Worm (Caenorhabditis elegans) whole organism, L2 larva: Measurements from ENCODE around the gene lys-6.

Experiments used
- C34F6.9 ChIP-seq: fragments of 150-350 bp; optimal IDR thresholded peaks from 2 replicates; lab custom pipeline; 2014; ENCODE audit warnings: missing biosample characterization, missing genetic modification characterization
- F13H6.1 ChIP-seq: sonication (generic microtip); optimal IDR thresholded peaks from 2 replicates; lab custom pipeline; 2016; ENCODE audit warnings: missing genetic modification characterization, missing compliant biosample characterization
- Y55F3AM.14 ChIP-seq: fragments of 200-800 bp; sonication (Bioruptor generic); optimal IDR thresholded peaks from 2 replicates; lab custom pipeline; 2018; ENCODE audit warnings: mild to moderate bottlenecking, missing genetic modification characterization, missing compliant biosample characterization
- alr-1 ChIP-seq: fragments of 150-350 bp; optimal IDR thresholded peaks from 2 replicates; lab custom pipeline; 2014; ENCODE audit warnings: missing biosample characterization, missing genetic modification characterization
- blmp-1 ChIP-seq: sonication (generic microtip); optimal IDR thresholded peaks from 2 replicates; lab custom pipeline; 2017; ENCODE audit warnings: missing genetic modification characterization, mild to moderate bottlenecking, missing compliant biosample characterization, antibody characterized with exemption, moderate library complexity; ENCODE audit not compliant: insufficient read depth
- ceh-16 ChIP-seq: fragments of 150-350 bp; optimal IDR thresholded peaks from 2 replicates; lab custom pipeline; 2014; ENCODE audit warnings: missing biosample characterization, missing genetic modification characterization
- ceh-82 ChIP-seq: fragments of 150-350 bp; optimal IDR thresholded peaks from 2 replicates; lab custom pipeline; 2014; ENCODE audit warnings: missing biosample characterization, missing genetic modification characterization
- crh-2 ChIP-seq: sonication (generic microtip); optimal IDR thresholded peaks from 2 replicates; lab custom pipeline; 2017; ENCODE audit warnings: missing biosample characterization, missing genetic modification characterization
- egl-27 ChIP-seq: sonication (generic microtip); optimal IDR thresholded peaks from 3 replicates; lab custom pipeline; 2017; ENCODE audit warnings: missing biosample characterization, missing genetic modification reagents, missing genetic modification characterization
- elt-1 ChIP-seq: fragments of 150-350 bp; optimal IDR thresholded peaks from 2 replicates; lab custom pipeline; 2014; ENCODE audit warnings: missing biosample characterization, missing genetic modification characterization
- elt-3 ChIP-seq: sonication (generic microtip); optimal IDR thresholded peaks from 2 replicates; lab custom pipeline; 2017; ENCODE audit warnings: missing biosample characterization, missing genetic modification characterization
- fos-1 ChIP-seq: fragments of 150-350 bp; optimal IDR thresholded peaks from 2 replicates; lab custom pipeline; 2014; ENCODE audit warnings: missing biosample characterization, missing genetic modification characterization
- gmeb-1 ChIP-seq: fragments of 150-350 bp; optimal IDR thresholded peaks from 2 replicates; lab custom pipeline; 2014; ENCODE audit warnings: missing biosample characterization, missing genetic modification characterization
- lin-11 ChIP-seq: fragments of 150-350 bp; sonication (generic microtip); optimal IDR thresholded peaks from 2 replicates; lab custom pipeline; 2014; ENCODE audit warnings: missing biosample characterization, missing genetic modification characterization, inconsistent platforms, mixed read lengths
- lin-13 ChIP-seq: fragments of 150-350 bp; optimal IDR thresholded peaks from 2 replicates; lab custom pipeline; 2014; ENCODE audit warnings: missing biosample characterization, missing genetic modification reagents, missing genetic modification characterization
- lin-39 ChIP-seq: fragments of 150-350 bp; optimal IDR thresholded peaks from 2 replicates; lab custom pipeline; 2014; ENCODE audit warnings: missing biosample characterization, missing genetic modification reagents, missing genetic modification characterization
- lsy-2 ChIP-seq, 2 experiments: fragments of 150-350 bp in 1 of 2; sonication (generic microtip) in 1 of 2; optimal IDR thresholded peaks; 2 replicates each; lab custom pipeline; 2014 to 2017; ENCODE audit warnings: missing biosample characterization in 2 of 2, missing genetic modification characterization in 2 of 2
- mab-5 ChIP-seq: fragments of 150-350 bp; optimal IDR thresholded peaks from 2 replicates; lab custom pipeline; 2014; ENCODE audit warnings: missing biosample characterization, missing genetic modification characterization
- mdl-1 ChIP-seq, 2 experiments: fragments of 150-350 bp in 1 of 2; sonication (generic microtip) in 1 of 2; optimal IDR thresholded peaks; 2 replicates each; lab custom pipeline; 2017; ENCODE audit warnings: missing biosample characterization in 2 of 2, missing genetic modification characterization in 2 of 2
- nhr-10 ChIP-seq: sonication (generic microtip); optimal IDR thresholded peaks from 2 replicates; lab custom pipeline; 2017; ENCODE audit warnings: missing biosample characterization, missing genetic modification characterization
- nhr-11 ChIP-seq: fragments of 150-350 bp; optimal IDR thresholded peaks from 2 replicates; lab custom pipeline; 2014; ENCODE audit warnings: missing biosample characterization, missing genetic modification characterization
- nhr-129 ChIP-seq: fragments of 150-350 bp; optimal IDR thresholded peaks from 2 replicates; lab custom pipeline; 2014; ENCODE audit warnings: missing biosample characterization, missing genetic modification characterization
- nhr-21 ChIP-seq: fragments of 150-350 bp; optimal IDR thresholded peaks from 2 replicates; lab custom pipeline; 2014; ENCODE audit warnings: missing biosample characterization, missing genetic modification characterization
- nhr-23 ChIP-seq: fragments of 150-350 bp; optimal IDR thresholded peaks from 2 replicates; lab custom pipeline; 2014; ENCODE audit warnings: missing biosample characterization, missing genetic modification reagents, missing genetic modification characterization
- nhr-237 ChIP-seq: fragments of 150-350 bp; optimal IDR thresholded peaks from 2 replicates; lab custom pipeline; 2014; ENCODE audit warnings: missing biosample characterization, missing genetic modification characterization
- nhr-25 ChIP-seq: fragments of 150-350 bp; sonication (generic microtip); optimal IDR thresholded peaks from 3 replicates; lab custom pipeline; 2014; ENCODE audit warnings: missing biosample characterization, missing genetic modification characterization
- nhr-6 ChIP-seq: fragments of 150-350 bp; optimal IDR thresholded peaks from 2 replicates; lab custom pipeline; 2014; ENCODE audit warnings: missing biosample characterization, missing genetic modification characterization
- nhr-77 ChIP-seq: fragments of 150-350 bp; optimal IDR thresholded peaks from 2 replicates; lab custom pipeline; 2014; ENCODE audit warnings: missing biosample characterization, missing genetic modification characterization
- peb-1 ChIP-seq: fragments of 150-350 bp; optimal IDR thresholded peaks from 2 replicates; lab custom pipeline; 2014; ENCODE audit warnings: missing biosample characterization, missing genetic modification characterization
- sem-4 ChIP-seq: fragments of 150-350 bp; optimal IDR thresholded peaks from 2 replicates; lab custom pipeline; 2014; ENCODE audit warnings: missing biosample characterization, missing genetic modification reagents, missing genetic modification characterization
- skn-1 ChIP-seq: sonication (generic microtip); optimal IDR thresholded peaks from 2 replicates; lab custom pipeline; 2017; ENCODE audit warnings: missing biosample characterization, missing genetic modification characterization
- sma-3 ChIP-seq: sonication (generic microtip); optimal IDR thresholded peaks from 2 replicates; lab custom pipeline; 2016; ENCODE audit warnings: missing genetic modification reagents, missing genetic modification characterization, missing compliant biosample characterization
- sma-9 ChIP-seq, 2 experiments: fragments of 150-350 bp in 1 of 2; sonication (generic microtip) in 1 of 2; optimal IDR thresholded peaks; 2 replicates each; lab custom pipeline; 2014 to 2016; ENCODE audit warnings: missing genetic modification characterization in 2 of 2, mild to moderate bottlenecking in 1 of 2, missing biosample characterization in 1 of 2, missing compliant biosample characterization in 1 of 2, missing genetic modification reagents in 1 of 2, moderate library complexity in 1 of 2
- snpc-4 ChIP-seq: fragments of 150-350 bp; optimal IDR thresholded peaks from 2 replicates; lab custom pipeline; 2014; ENCODE audit warnings: missing biosample characterization, missing genetic modification characterization
- unc-55 ChIP-seq: fragments of 150-350 bp; sonication (generic microtip); optimal IDR thresholded peaks from 3 replicates; lab custom pipeline; 2014; ENCODE audit warnings: missing biosample characterization, missing genetic modification reagents, missing genetic modification characterization
- unc-62 ChIP-seq: fragments of 150-350 bp; optimal IDR thresholded peaks from 2 replicates; lab custom pipeline; 2014; ENCODE audit warnings: missing biosample characterization, missing genetic modification reagents, missing genetic modification characterization
- ztf-1 ChIP-seq: fragments of 200-800 bp; sonication (Bioruptor generic); conservative IDR thresholded peaks from 2 replicates; pipeline ENCODE4 v1.3.6; 2022; ENCODE audit warnings: missing genetic modification characterization, missing compliant biosample characterization
- ztf-11 ChIP-seq: sonication (generic microtip); optimal IDR thresholded peaks from 2 replicates; lab custom pipeline; 2017; ENCODE audit warnings: missing biosample characterization, missing genetic modification characterization
- ztf-4 ChIP-seq: fragments of 150-350 bp; optimal IDR thresholded peaks from 2 replicates; lab custom pipeline; 2014; ENCODE audit warnings: missing biosample characterization, missing genetic modification characterization

lys-6 gene

DNA sequence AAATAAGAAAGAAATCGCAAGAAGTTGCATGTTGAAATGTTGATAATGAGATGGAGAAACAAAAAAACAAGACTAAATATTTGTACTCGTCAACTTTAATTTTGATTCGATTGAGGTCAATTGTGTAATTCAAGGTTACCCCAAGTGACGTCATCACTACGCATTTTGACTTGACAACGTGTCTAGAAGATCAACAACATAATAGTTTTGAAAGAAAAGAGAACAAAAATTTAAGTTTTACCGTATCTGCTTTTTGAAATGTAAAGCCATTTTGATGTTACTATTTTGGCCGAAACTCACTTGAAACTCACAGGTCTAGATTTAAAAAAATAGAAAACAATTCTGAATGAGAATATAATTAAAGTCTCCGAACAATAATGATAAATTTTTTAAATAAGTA, 6.8 kb downstream of the lys-6 start, which contains the start of gene dsl-5:
TSS of gene dsl-5 (minus strand) at position 101 of the 400 bp plus-strand sequence.
- no peak for TF ChIP-seq alr-1 (tag; lab: Kevin White, UChicago)
- no peak for TF ChIP-seq crh-2
- peak; percentile 8 for TF ChIP-seq nhr-25
- no peak for TF ChIP-seq ceh-16 (tag; lab: Kevin White, UChicago)
- TF ChIP-seq lsy-2 (tag; optimal IDR thresholded peaks at IDR 0.05; lab: Kevin White, UChicago) = no peak
- TF ChIP-seq elt-1 (tag; lab: Kevin White, UChicago) = no peak
- TF ChIP-seq ztf-11 (tag; lab: Kevin White, UChicago) = no peak
- TF ChIP-seq, all 48 proteins: peak for 1

DNA sequence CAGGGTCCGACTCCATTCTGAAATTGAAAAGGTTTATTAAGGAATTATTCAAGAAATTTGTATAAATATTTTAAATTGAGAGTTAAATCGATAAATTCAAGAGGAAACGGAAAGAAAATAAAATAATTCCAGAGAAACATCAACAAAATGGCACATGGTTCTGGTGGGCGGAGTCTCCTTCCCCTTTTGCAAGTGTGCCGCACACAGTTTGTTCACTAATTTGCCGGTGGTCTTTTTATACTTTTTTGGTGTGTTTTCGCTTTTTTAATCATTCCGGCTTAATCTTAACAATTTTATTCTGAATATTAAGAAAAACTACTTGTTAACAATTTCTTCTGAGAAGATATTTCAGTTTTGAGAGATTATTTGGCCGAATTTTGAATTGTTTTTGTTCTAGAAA, 22.8 kb downstream of the lys-6 start, which contains the start of the genes ragc-1 and Y24F12A.1:
TSS of gene ragc-1 (minus strand) at position 25 of the 400 bp plus-strand sequence.
TSS of gene Y24F12A.1 (plus strand) at position 346 of the 400 bp plus-strand sequence.
- no peak for TF ChIP-seq elt-3 (tag; lab: Kevin White, UChicago)
- no peak for TF ChIP-seq nhr-6
- no peak for TF ChIP-seq alr-1 (tag; lab: Kevin White, UChicago)
- TF ChIP-seq crh-2 = peak; percentile 50
- TF ChIP-seq mdl-1 (tag; optimal IDR thresholded peaks at IDR 0.05; lab: Kevin White, UChicago) = no peak
- peak; percentile 27 for TF ChIP-seq lin-13 (GFP tag; lab: Kevin White, UChicago)
- TF ChIP-seq peb-1 (tag; lab: Kevin White, UChicago) = no peak
- peak; percentile 30 for TF ChIP-seq skn-1 (tag; lab: Kevin White, UChicago)
- no peak for TF ChIP-seq ceh-82 (tag; lab: Kevin White, UChicago)
- no peak for TF ChIP-seq lin-39 (tag; lab: Kevin White, UChicago)
- TF ChIP-seq nhr-129 (tag; lab: Kevin White, UChicago) = peak; percentile 69
- TF ChIP-seq blmp-1 (tag; lab: Kevin White, UChicago) = peak; percentile 31
- TF ChIP-seq sma-9 (GFP tag; optimal IDR thresholded peaks at IDR 0.05; lab: Kevin White, UChicago) = peak; percentile 18
- no peak for TF ChIP-seq sma-9 (tag; optimal IDR thresholded peaks at IDR 0.05; lab: Kevin White, UChicago)
- no peak for TF ChIP-seq ztf-1 (GFP tag; lab: Robert Waterston, UW)
- peak; percentile 18 for TF ChIP-seq snpc-4 (tag; lab: Kevin White, UChicago)
- TF ChIP-seq lsy-2 (tag; optimal IDR thresholded peaks at IDR 0.05; lab: Kevin White, UChicago) = peak in 1 of 2 experiments; percentile 72
- peak; percentile 40 for TF ChIP-seq gmeb-1 (tag; lab: Kevin White, UChicago)
- no peak for TF ChIP-seq unc-62 (GFP tag; lab: Kevin White, UChicago)
- peak; percentile 29 for TF ChIP-seq F13H6.1 (tag; lab: Kevin White, UChicago)
- no peak for TF ChIP-seq lin-11 (tag; lab: Kevin White, UChicago)
- TF ChIP-seq fos-1 = peak; percentile 13
- peak; percentile 51 for TF ChIP-seq nhr-25
- no peak for TF ChIP-seq nhr-237 (tag; lab: Kevin White, UChicago)
- TF ChIP-seq ztf-11 (tag; lab: Kevin White, UChicago) = no peak
- TF ChIP-seq nhr-11 (tag; lab: Kevin White, UChicago) = no peak
- no peak for TF ChIP-seq mab-5 (tag; lab: Kevin White, UChicago)
- TF ChIP-seq Y55F3AM.14 = no peak
- TF ChIP-seq nhr-21 (tag; lab: Kevin White, UChicago) = no peak
- peak; percentile 55 for TF ChIP-seq sma-3 (GFP tag; lab: Kevin White, UChicago)
- peak; percentile 68 for TF ChIP-seq unc-55 (GFP tag; lab: Kevin White, UChicago)
- peak; percentile 72 for TF ChIP-seq C34F6.9 (tag; lab: Kevin White, UChicago)
- TF ChIP-seq ztf-4 (tag; lab: Kevin White, UChicago) = no peak
- no peak for TF ChIP-seq nhr-10 (tag; lab: Kevin White, UChicago)

DNA sequence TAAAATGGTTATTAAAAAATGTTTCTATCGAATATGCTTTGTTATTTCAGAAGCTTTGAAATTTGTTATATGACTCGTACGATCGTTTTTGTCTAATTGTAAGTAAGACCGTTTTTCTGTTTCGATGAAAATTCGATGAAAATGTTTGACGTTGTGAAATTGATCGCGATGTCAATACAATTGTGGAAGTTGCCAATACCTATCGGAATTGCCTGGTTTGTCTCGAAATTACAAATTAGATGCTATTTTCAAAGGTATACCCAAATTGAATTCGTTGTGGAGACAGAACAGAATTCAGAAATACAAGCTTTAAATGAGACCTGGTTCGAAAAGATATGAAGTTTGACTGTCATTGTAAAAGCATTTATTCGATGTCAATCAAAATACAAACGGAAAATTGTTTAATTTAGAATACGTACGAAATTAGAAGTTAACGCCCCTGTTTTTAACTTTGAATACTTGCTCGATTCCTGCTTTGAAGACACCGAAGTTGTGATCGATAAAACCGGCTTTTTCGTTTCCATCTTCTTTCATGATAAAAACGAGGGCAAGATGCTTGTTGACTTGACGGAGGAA, 24.4 kb downstream of the lys-6 start:
- TF ChIP-seq egl-27 (tag; lab: Kevin White, UChicago) (no peak), elt-3 (tag; lab: Kevin White, UChicago) (no peak), fos-1 (no peak), unc-55 (GFP tag; lab: Kevin White, UChicago) (no peak), ceh-16 (tag; lab: Kevin White, UChicago) (no peak), lsy-2 (tag; optimal IDR thresholded peaks at IDR 0.05; lab: Kevin White, UChicago) (no peak), mab-5 (tag; lab: Kevin White, UChicago) (no peak), nhr-77 (tag; lab: Kevin White, UChicago) (no peak), nhr-23 (tag; lab: Kevin White, UChicago) (no peak), ztf-11 (tag; lab: Kevin White, UChicago) (no peak), sem-4 (no peak), nhr-11 (tag; lab: Kevin White, UChicago) (no peak)
